Fruit fly (Drosophila melanogaster) whole organism: Measurements from ENCODE around the gene Setx.

ENCODE experiments used
- CG8478 ChIP-seq: fragments of >200 bp; optimal IDR thresholded peaks from 2 replicates; lab custom pipeline; 2018; ENCODE audit warnings: inconsistent platforms
- psq ChIP-seq: fragments of >200 bp; optimal IDR thresholded peaks from 2 replicates; lab custom pipeline; 2017

dm6 chr3L:8094652-8095129, 42.6 kb downstream of the Setx start:
- TF ChIP-seq psq: no peak
- no peak for TF ChIP-seq CG8478 (lab: Kevin White, UChicago)
